Worm (Caenorhabditis elegans) whole organism, young adult: Measurements from ENCODE around the gene lido-11.

ENCODE experiments used
- B0336.3 ChIP-seq: fragments of 200-800 bp; sonication (Bioruptor generic); IDR thresholded peaks from 2 replicates; pipeline ENCODE4 v1.3.6; 2022; ENCODE audit warnings: missing genetic modification characterization, missing compliant biosample characterization
- F33H1.4 ChIP-seq: fragments of 200-800 bp; sonication (Bioruptor generic); IDR thresholded peaks from 2 replicates; pipeline ENCODE4 v1.3.6; 2022; ENCODE audit warnings: missing genetic modification reagents, missing genetic modification characterization, missing compliant biosample characterization
- F37B4.10 ChIP-seq: fragments of 200-800 bp; sonication (Bioruptor generic); IDR thresholded peaks from 2 replicates; pipeline ENCODE4 v1.3.6; 2022; ENCODE audit warnings: missing genetic modification characterization, missing compliant biosample characterization
- F57A8.1 ChIP-seq: fragments of 200-800 bp; sonication (Bioruptor generic); optimal IDR thresholded peaks from 2 replicates; lab custom pipeline; 2018; ENCODE audit warnings: mild to moderate bottlenecking, missing genetic modification characterization, moderate library complexity, missing compliant biosample characterization
- K11D2.4 ChIP-seq: fragments of 200-800 bp; sonication (Bioruptor generic); IDR thresholded peaks from 2 replicates; pipeline ENCODE4 v1.3.6; 2022; ENCODE audit warnings: missing genetic modification reagents, missing genetic modification characterization, missing compliant biosample characterization
- T07F8.4 ChIP-seq: sonication (generic microtip); optimal IDR thresholded peaks from 2 replicates; lab custom pipeline; 2016; ENCODE audit warnings: mild to moderate bottlenecking, missing genetic modification characterization, moderate library complexity, missing compliant biosample characterization
- Y67H2A.10 ChIP-seq: fragments of 200-800 bp; sonication (Bioruptor generic); conservative IDR thresholded peaks from 2 replicates; pipeline ENCODE4 v1.3.6; 2022; ENCODE audit warnings: missing genetic modification reagents, missing genetic modification characterization, missing compliant biosample characterization
- Y95B8A.8 ChIP-seq: fragments of 200-800 bp; sonication (Bioruptor generic); IDR thresholded peaks from 2 replicates; pipeline ENCODE4 v1.3.6; 2022; ENCODE audit warnings: missing genetic modification reagents, missing genetic modification characterization, missing compliant biosample characterization
- aptf-2 ChIP-seq: fragments of 200-800 bp; sonication (Bioruptor generic); conservative IDR thresholded peaks from 2 replicates; pipeline ENCODE4 v1.3.6; 2022; ENCODE audit warnings: missing genetic modification reagents, missing genetic modification characterization, missing compliant biosample characterization
- aptf-3 ChIP-seq: fragments of 200-800 bp; sonication (Bioruptor generic); IDR thresholded peaks from 2 replicates; pipeline ENCODE4 v1.3.6; 2022; ENCODE audit warnings: missing genetic modification characterization, missing compliant biosample characterization
- athp-1 ChIP-seq: sonication (generic microtip); optimal IDR thresholded peaks from 2 replicates; lab custom pipeline; 2017; ENCODE audit warnings: mild to moderate bottlenecking, missing genetic modification characterization, missing compliant biosample characterization
- attf-6 ChIP-seq: fragments of 200-800 bp; sonication (Bioruptor generic); IDR thresholded peaks from 2 replicates; pipeline ENCODE4 v1.3.6; 2022; ENCODE audit warnings: missing genetic modification reagents, missing genetic modification characterization, missing compliant biosample characterization
- ceh-27 ChIP-seq: fragments of 200-800 bp; sonication (Bioruptor generic); optimal IDR thresholded peaks from 2 replicates; lab custom pipeline; 2018; ENCODE audit warnings: mild to moderate bottlenecking, missing genetic modification characterization, moderate library complexity, missing compliant biosample characterization
- ceh-79 ChIP-seq: sonication (generic microtip); optimal IDR thresholded peaks from 2 replicates; lab custom pipeline; 2017; ENCODE audit warnings: mild to moderate bottlenecking, missing genetic modification characterization, missing compliant biosample characterization
- dpff-1 ChIP-seq: sonication (generic microtip); optimal IDR thresholded peaks from 2 replicates; lab custom pipeline; 2017; ENCODE audit warnings: mild to moderate bottlenecking, missing genetic modification characterization, missing compliant biosample characterization
- hmg-1.2 ChIP-seq: fragments of 200-800 bp; sonication (Bioruptor generic); IDR thresholded peaks from 2 replicates; pipeline ENCODE4 v1.3.6; 2022; ENCODE audit warnings: missing genetic modification reagents, missing genetic modification characterization, missing compliant biosample characterization
- hrde-1 ChIP-seq: sonication (generic microtip); optimal IDR thresholded peaks from 2 replicates; lab custom pipeline; 2016; ENCODE audit warnings: missing genetic modification characterization, mild to moderate bottlenecking, missing compliant biosample characterization, moderate library complexity, missing genotype, missing genetic modification reagents, borderline replicate concordance
- hsf-1 ChIP-seq: fragments of 200-800 bp; sonication (Bioruptor generic); IDR thresholded peaks from 2 replicates; pipeline ENCODE4 v1.3.6; 2022; ENCODE audit warnings: missing genetic modification reagents, missing genetic modification characterization, missing compliant biosample characterization
- let-526 ChIP-seq: fragments of 200-800 bp; sonication (Bioruptor generic); IDR thresholded peaks from 2 replicates; pipeline ENCODE4 v1.3.6; 2022; ENCODE audit warnings: missing genetic modification reagents, missing genetic modification characterization, missing compliant biosample characterization
- lin-26 ChIP-seq: fragments of 200-800 bp; sonication (Bioruptor generic); IDR thresholded peaks from 2 replicates; pipeline ENCODE4 v1.3.6; 2022; ENCODE audit warnings: missing genetic modification reagents, missing genetic modification characterization, missing compliant biosample characterization
- lin-35 ChIP-seq, 3 experiments: fragments of 150-350 bp in 2 of 3; sonication (generic microtip) in 1 of 3; optimal IDR thresholded peaks; 2 replicates each; lab custom pipeline; 2014 to 2018; ENCODE audit warnings: missing biosample characterization in 3 of 3, missing genetic modification characterization in 3 of 3, missing genetic modification reagents in 3 of 3
- lin-40 ChIP-seq: sonication (generic microtip); optimal IDR thresholded peaks from 2 replicates; lab custom pipeline; 2016; ENCODE audit warnings: missing genetic modification characterization, mild to moderate bottlenecking, missing compliant biosample characterization, missing genotype, missing genetic modification reagents
- lir-1 ChIP-seq: fragments of 200-800 bp; sonication (Bioruptor generic); conservative IDR thresholded peaks from 2 replicates; pipeline ENCODE4 v1.3.6; 2022; ENCODE audit warnings: missing genetic modification reagents, missing genetic modification characterization, missing compliant biosample characterization
- madf-10 ChIP-seq: sonication (generic microtip); optimal IDR thresholded peaks from 2 replicates; lab custom pipeline; 2016; ENCODE audit warnings: mild to moderate bottlenecking, missing genetic modification characterization, missing compliant biosample characterization
- madf-6 ChIP-seq: fragments of 200-800 bp; sonication (Bioruptor generic); IDR thresholded peaks from 2 replicates; pipeline ENCODE4 v1.3.6; 2022; ENCODE audit warnings: missing genetic modification reagents, missing genetic modification characterization, missing compliant biosample characterization
- madf-8 ChIP-seq: fragments of 200-800 bp; sonication (Bioruptor generic); conservative IDR thresholded peaks from 2 replicates; pipeline ENCODE4 v1.3.6; 2022; ENCODE audit warnings: missing genetic modification reagents, missing genetic modification characterization, missing compliant biosample characterization
- mcd-1 ChIP-seq: fragments of 200-800 bp; sonication (Bioruptor generic); IDR thresholded peaks from 2 replicates; pipeline ENCODE4 v1.3.6; 2022; ENCODE audit warnings: missing genetic modification reagents, missing genetic modification characterization, missing compliant biosample characterization
- mes-4 ChIP-seq: sonication (generic microtip); optimal IDR thresholded peaks from 2 replicates; lab custom pipeline; 2016; ENCODE audit warnings: missing genotype, missing genetic modification characterization, missing compliant biosample characterization
- nhr-120 ChIP-seq: fragments of 200-800 bp; sonication (Bioruptor generic); IDR thresholded peaks from 2 replicates; pipeline ENCODE4 v1.3.6; 2022; ENCODE audit warnings: missing genetic modification characterization, missing compliant biosample characterization
- sdz-38 ChIP-seq: sonication (generic microtip); optimal IDR thresholded peaks from 2 replicates; lab custom pipeline; 2016; ENCODE audit warnings: missing genotype, missing genetic modification characterization, missing compliant biosample characterization
- snpc-1.1 ChIP-seq: sonication (generic microtip); optimal IDR thresholded peaks from 2 replicates; lab custom pipeline; 2017; ENCODE audit warnings: missing genetic modification characterization, mild to moderate bottlenecking, missing compliant biosample characterization, antibody characterized with exemption, moderate library complexity, missing genotype, missing genetic modification reagents; ENCODE audit not compliant: insufficient read depth
- tbp1 ChIP-seq: fragments of 200-800 bp; sonication (Bioruptor generic); optimal IDR thresholded peaks from 2 replicates; lab custom pipeline; 2018; ENCODE audit warnings: mild to moderate bottlenecking, missing genetic modification characterization, missing compliant biosample characterization
- zfh-2 ChIP-seq: fragments of 200-800 bp; sonication (Bioruptor generic); conservative IDR thresholded peaks from 2 replicates; pipeline ENCODE4 v1.3.6; 2022; ENCODE audit warnings: missing genetic modification reagents, missing genetic modification characterization, missing compliant biosample characterization
- ztf-28 ChIP-seq: fragments of 200-800 bp; sonication (Bioruptor generic); IDR thresholded peaks from 2 replicates; pipeline ENCODE4 v1.3.6; 2022; ENCODE audit warnings: missing genetic modification reagents, missing genetic modification characterization, missing compliant biosample characterization
- ztf-6 ChIP-seq: fragments of 200-800 bp; sonication (Bioruptor generic); IDR thresholded peaks from 2 replicates; pipeline ENCODE4 v1.3.6; 2022; ENCODE audit warnings: missing genetic modification reagents, missing genetic modification characterization, missing compliant biosample characterization

Gene lido-11

DNA sequence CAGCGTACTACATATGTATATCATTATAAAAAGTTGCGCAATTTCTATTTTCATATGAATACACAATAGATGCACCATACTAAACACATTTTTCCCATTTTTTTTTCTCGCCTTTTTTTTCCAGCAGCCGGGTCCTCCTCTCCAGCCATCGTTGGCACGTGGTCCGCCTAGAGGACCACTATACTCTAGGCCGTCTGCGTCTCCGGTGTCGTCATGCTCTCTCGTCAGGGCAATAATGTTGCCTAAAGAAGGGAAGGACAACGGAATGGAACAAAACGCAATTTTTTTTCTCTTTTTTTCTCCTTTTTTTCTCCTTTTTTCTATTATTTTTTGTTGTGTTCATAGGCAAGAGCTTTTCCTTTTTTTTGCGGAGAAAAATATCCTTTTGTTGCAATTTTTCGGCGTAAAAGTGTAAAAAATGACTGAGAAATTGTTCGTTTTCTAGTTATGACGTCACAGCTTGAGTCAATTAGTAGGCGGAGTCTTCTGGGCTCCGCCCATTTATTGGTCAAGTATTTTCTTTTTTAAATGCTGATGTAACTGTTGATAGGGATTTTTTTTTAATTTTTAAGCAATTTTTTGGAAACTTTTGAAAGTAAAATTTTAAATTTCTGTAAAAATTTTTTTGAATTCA lies 41.1 kb upstream of the lido-11 start:
- TF ChIP-seq zfh-2 (GFP tag; lab: Robert Waterston, UW) (peak; percentile 76), F37B4.10 (no peak), hmg-1.2 (GFP tag; lab: Robert Waterston, UW) (peak; percentile 40; the same call in 1 of the 2 replicates), aptf-2 (no peak), mcd-1 (GFP tag; lab: Robert Waterston, UW) (0 out of 2 replicates have a peak, but pooled peaks have one; percentile 8)

DNA sequence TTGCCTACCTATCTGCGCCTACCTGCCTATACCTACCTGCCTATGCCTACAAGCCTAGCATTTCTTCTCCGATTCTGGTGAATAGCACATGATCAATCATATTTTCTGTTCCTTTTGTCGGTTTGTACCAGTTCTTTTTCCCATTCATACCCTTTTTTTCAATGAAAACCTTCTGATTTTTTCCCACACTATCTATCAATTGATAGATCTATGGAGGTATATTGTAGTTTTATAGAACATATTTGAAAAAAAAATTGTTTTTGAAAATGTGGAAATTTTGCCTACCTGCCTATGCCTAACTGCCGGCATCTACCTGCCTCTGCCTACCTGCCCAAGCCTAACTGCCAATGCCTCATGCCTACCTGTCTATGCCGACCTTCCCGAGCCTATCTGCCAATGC lies 40.1 kb upstream of the lido-11 start:
- TF ChIP-seq zfh-2 (GFP tag; lab: Robert Waterston, UW) (0 out of 2 replicates have a peak, but pooled peaks have one; percentile 15), lin-26 (GFP tag; lab: Robert Waterston, UW) (no peak)

DNA sequence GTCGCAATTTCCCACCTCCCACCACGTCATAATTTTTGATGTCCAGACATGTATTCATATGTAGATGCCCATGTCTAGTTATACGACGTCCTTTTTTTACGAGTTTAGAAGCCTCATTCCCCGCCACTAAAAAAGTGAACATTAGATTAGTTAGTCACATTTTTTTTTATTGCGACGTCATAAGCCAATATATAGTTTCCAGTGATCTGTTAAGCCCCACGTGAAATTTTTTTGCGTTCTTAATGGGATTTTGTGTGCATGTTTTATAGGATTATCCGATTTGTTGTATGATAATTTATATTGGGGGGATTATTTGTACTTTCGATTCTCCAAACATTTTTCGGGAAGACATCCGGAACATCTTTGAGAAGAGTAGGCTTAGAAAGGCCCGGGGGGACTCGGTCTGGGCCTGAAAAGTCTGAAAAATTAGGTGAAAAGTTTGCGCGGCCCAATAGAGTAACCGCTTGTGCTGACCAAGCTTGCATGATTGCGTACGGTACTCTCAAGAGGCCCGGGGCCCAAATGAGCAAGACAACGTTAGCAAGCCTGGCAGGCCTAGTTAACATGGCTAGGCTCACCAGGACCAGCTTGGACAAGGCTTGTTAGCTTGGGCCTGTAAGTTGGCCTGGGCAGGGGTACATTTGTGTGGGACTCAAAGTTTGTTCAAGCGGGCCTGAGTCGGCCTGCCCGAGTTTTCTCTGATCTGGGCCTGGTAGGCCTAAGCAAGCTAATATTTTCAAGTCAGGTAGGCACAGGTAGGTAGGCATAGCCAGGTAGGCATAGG lies 38.4 kb upstream of the lido-11 start:
- TF ChIP-seq zfh-2 (GFP tag; lab: Robert Waterston, UW), result peak; percentile 50; the same call in 1 of the 2 replicates
- no peak for TF ChIP-seq F57A8.1 (GFP tag; lab: Kevin White, UChicago)

- TF ChIP-seq lin-40 (tag; lab: Kevin White, UChicago) (no peak), ztf-28 (GFP tag; lab: Robert Waterston, UW) (0 out of 2 replicates have a peak, but pooled peaks have one; percentile 26), hsf-1 (0 out of 2 replicates have a peak, but pooled peaks have one; percentile 28)
Observed at ce11 chrII:2966350-2966749, 37.4 kb upstream of the lido-11 start.

DNA sequence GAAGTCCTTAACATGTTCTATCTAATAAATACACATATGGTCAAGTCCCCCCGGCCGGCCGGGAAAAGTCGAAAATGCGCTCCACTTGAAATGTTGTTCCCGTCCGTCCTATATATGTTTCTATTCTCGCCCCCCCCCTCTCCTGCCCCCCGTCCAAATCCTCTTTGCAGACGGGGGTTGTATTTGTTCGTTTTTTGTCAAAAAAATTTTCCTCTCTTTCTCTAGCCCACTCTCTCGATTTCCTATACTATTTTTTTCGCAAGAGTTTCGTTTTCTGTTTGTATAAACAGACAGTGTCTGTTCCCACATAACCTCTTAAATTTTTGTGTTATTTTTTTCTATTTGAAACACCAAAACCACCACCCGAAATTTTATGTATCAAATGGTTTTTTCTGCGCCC lies 36.7 kb upstream of the lido-11 start:
- TF ChIP-seq hmg-1.2 (GFP tag; lab: Robert Waterston, UW), result peak; percentile 94
- no peak for TF ChIP-seq ceh-27 (GFP tag; lab: Kevin White, UChicago)

DNA sequence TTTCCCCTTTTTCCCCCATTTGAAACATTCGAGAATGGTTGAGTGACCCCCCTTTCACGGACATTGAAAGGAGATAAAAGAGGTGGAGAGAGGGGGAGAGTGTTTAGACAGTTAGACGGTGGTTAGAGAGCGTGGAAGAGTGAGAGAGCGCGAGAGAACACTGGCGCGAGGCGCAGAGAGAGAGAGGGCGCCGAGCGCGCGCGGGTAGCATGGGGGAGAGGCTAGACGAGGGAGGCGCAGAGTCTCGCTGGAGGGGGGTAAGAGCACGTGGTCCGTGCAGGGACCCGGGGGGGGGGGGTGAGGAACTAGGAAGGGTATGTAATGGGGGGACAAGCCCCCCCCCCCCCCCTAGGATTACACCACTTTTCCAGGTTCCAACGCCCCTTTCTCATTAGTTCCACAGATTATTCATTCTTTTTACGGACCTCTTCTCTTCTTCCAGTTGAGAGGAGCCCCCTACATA lies 29.8 kb upstream of the lido-11 start:
- TF ChIP-seq Y95B8A.8 (GFP tag; lab: Robert Waterston, UW) (peak; percentile 85), sdz-38 (tag; lab: Kevin White, UChicago) (no peak), mes-4 (tag; lab: Kevin White, UChicago) (no peak), let-526 (GFP tag; lab: Robert Waterston, UW) (peak; percentile 92), Y67H2A.10 (GFP tag; lab: Robert Waterston, UW) (peak; percentile 59; the same call in 1 of the 2 replicates), snpc-1.1 (tag; lab: Kevin White, UChicago) (no peak), F33H1.4 (no peak; the same call in 1 of the 2 replicates), T07F8.4 (tag; lab: Kevin White, UChicago) (no peak), athp-1 (tag; lab: Kevin White, UChicago) (peak; percentile 82), hrde-1 (tag; lab: Kevin White, UChicago) (no peak), lir-1 (GFP tag; lab: Robert Waterston, UW) (no peak), lin-35 (GFP tag; optimal IDR thresholded peaks at IDR 0.05; lab: Kevin White, UChicago) (peak in 1 of 3 experiments; percentile 83), mcd-1 (GFP tag; lab: Robert Waterston, UW) (peak; percentile 95), K11D2.4 (GFP tag; lab: Robert Waterston, UW) (peak; percentile 97), dpff-1 (tag; lab: Kevin White, UChicago) (peak; percentile 87), madf-6 (GFP tag; lab: Robert Waterston, UW) (peak; percentile 47; the same call in 1 of the 2 replicates), madf-8 (GFP tag; lab: Robert Waterston, UW) (no peak), nhr-120 (GFP tag; lab: Robert Waterston, UW) (0 out of 2 replicates have a peak, but pooled peaks have one; percentile 87), aptf-3 (GFP tag; lab: Robert Waterston, UW) (0 out of 2 replicates have a peak, but pooled peaks have one; percentile 16), B0336.3 (GFP tag; lab: Robert Waterston, UW) (peak; percentile 97), tbp1 (peak; percentile 65), madf-10 (tag; lab: Kevin White, UChicago) (peak; percentile 18), ztf-6 (GFP tag; lab: Robert Waterston, UW) (peak; percentile 58; the same call in 1 of the 2 replicates), attf-6 (GFP tag; lab: Robert Waterston, UW) (peak; percentile 49; the same call in 1 of the 2 replicates), zfh-2 (GFP tag; lab: Robert Waterston, UW) (peak; percentile 100), ceh-79 (peak; percentile 35)
